Fruit fly (Drosophila melanogaster) whole organism, embryonic: ENCODE data around the gene CG3014.
A peak's percentile ranks its signal among the peaks of the same experiment; 100 is the strongest.

Source experiments
- Asciz ChIP-seq: fragments of 200-800 bp; sonication (Bioruptor generic); optimal IDR thresholded peaks from 2 replicates; lab custom pipeline; 2017; ENCODE audit warnings: missing biosample characterization, mild to moderate bottlenecking, missing genetic modification characterization, missing genetic modification reagents
- Awh ChIP-seq: fragments of 200-800 bp; sonication (Bioruptor generic); IDR thresholded peaks from 2 replicates; pipeline ENCODE4, ENCODE4 v1.3.6; 2022; ENCODE audit warnings: missing biosample characterization, missing genetic modification characterization
- BEAF-32 ChIP-seq: fragments of 200-800 bp; sonication (Bioruptor generic); optimal IDR thresholded peaks from 3 replicates; lab custom pipeline; 2017; ENCODE audit warnings: missing biosample characterization, missing genetic modification characterization, mild to moderate bottlenecking, moderate library complexity, missing genetic modification reagents
- Bteb2 ChIP-seq: fragments of 200-800 bp; sonication (Bioruptor generic); optimal IDR thresholded peaks from 2 replicates; lab custom pipeline; 2016; ENCODE audit warnings: missing biosample characterization, missing genetic modification characterization
- CG10654 ChIP-seq: fragments of 200-800 bp; sonication (Bioruptor generic); optimal IDR thresholded peaks from 2 replicates; lab custom pipeline; 2016; ENCODE audit warnings: missing biosample characterization, missing genetic modification characterization
- CG11696 ChIP-seq: fragments of 200-800 bp; sonication (Bioruptor generic); IDR thresholded peaks from 2 replicates; pipeline ENCODE4 v1.3.6; 2022; ENCODE audit warnings: missing biosample characterization, missing genetic modification characterization
- CG11723 ChIP-seq: fragments of 200-800 bp; sonication (Bioruptor generic); optimal IDR thresholded peaks from 2 replicates; lab custom pipeline; 2017; ENCODE audit warnings: missing biosample characterization, mild to moderate bottlenecking, missing genetic modification characterization
- CG12219 ChIP-seq: fragments of 200-800 bp; sonication (Bioruptor generic); optimal IDR thresholded peaks from 3 replicates; lab custom pipeline; 2018; ENCODE audit warnings: missing biosample characterization, mild to moderate bottlenecking, missing genetic modification characterization
- CG13424 ChIP-seq: fragments of 200-800 bp; sonication (Bioruptor generic); optimal IDR thresholded peaks from 2 replicates; lab custom pipeline; 2019; ENCODE audit warnings: missing biosample characterization, mild to moderate bottlenecking, missing genetic modification characterization, moderate library complexity
- CG15696 ChIP-seq: fragments of 200-800 bp; sonication (Bioruptor generic); optimal IDR thresholded peaks from 2 replicates; lab custom pipeline; 2019; ENCODE audit warnings: missing biosample characterization, mild to moderate bottlenecking, missing genetic modification characterization, moderate library complexity
- CG18262 ChIP-seq: fragments of 200-800 bp; optimal IDR thresholded peaks from 3 replicates; lab custom pipeline; 2019; ENCODE audit warnings: missing biosample characterization, mild to moderate bottlenecking, missing genetic modification characterization, moderate library complexity
- CG32532 ChIP-seq: fragments of 200-800 bp; sonication (Bioruptor generic); IDR thresholded peaks from 2 replicates; pipeline ENCODE4 v1.3.6; 2022; ENCODE audit warnings: missing biosample characterization, missing genetic modification characterization
- CG6254 ChIP-seq: fragments of 200-800 bp; sonication (Bioruptor generic); optimal IDR thresholded peaks from 3 replicates; lab custom pipeline; 2017; ENCODE audit warnings: mild to moderate bottlenecking, missing biosample characterization, missing genetic modification reagents, missing genetic modification characterization
- CG6683 ChIP-seq: fragments of 200-800 bp; sonication (Bioruptor generic); optimal IDR thresholded peaks from 2 replicates; lab custom pipeline; 2017; ENCODE audit warnings: missing biosample characterization, mild to moderate bottlenecking, missing genetic modification characterization, missing genetic modification reagents
- CG7839 ChIP-seq: fragments of 200-800 bp; sonication (Bioruptor generic); optimal IDR thresholded peaks from 3 replicates; lab custom pipeline; 2018; ENCODE audit warnings: missing biosample characterization, mild to moderate bottlenecking, missing genetic modification characterization, moderate library complexity
- CG8089 ChIP-seq: fragments of 200-800 bp; sonication (Bioruptor generic); optimal IDR thresholded peaks from 3 replicates; lab custom pipeline; 2016; ENCODE audit warnings: missing biosample characterization, missing genetic modification characterization
- CrebB ChIP-seq: fragments of 200-800 bp; sonication (Bioruptor generic); optimal IDR thresholded peaks from 3 replicates; lab custom pipeline; 2018; ENCODE audit warnings: missing biosample characterization, mild to moderate bottlenecking, missing genetic modification characterization
- Dad ChIP-seq: fragments of 200-800 bp; sonication (Bioruptor generic); optimal IDR thresholded peaks from 3 replicates; lab custom pipeline; 2016; ENCODE audit warnings: missing biosample characterization, missing genetic modification characterization
- Doc3 ChIP-seq: fragments of 200-800 bp; sonication (Bioruptor generic); IDR thresholded peaks from 3 replicates; pipeline ENCODE4 v1.3.6; 2022; ENCODE audit warnings: missing biosample characterization, missing genetic modification characterization; ENCODE audit not compliant: partially characterized antibody
- Gug ChIP-seq: fragments of 200-800 bp; sonication (Bioruptor generic); IDR thresholded peaks from 4 replicates; pipeline ENCODE4 v1.3.6; 2022; ENCODE audit warnings: missing biosample characterization, missing genetic modification characterization
- NC2β ChIP-seq: fragments of 200-800 bp; sonication (Bioruptor generic); optimal IDR thresholded peaks from 2 replicates; lab custom pipeline; 2016; ENCODE audit warnings: missing biosample characterization, missing genetic modification characterization
- NfI ChIP-seq: fragments of 200-800 bp; sonication (Bioruptor generic); optimal IDR thresholded peaks from 3 replicates; lab custom pipeline; 2018; ENCODE audit warnings: missing biosample characterization, mild to moderate bottlenecking, missing genetic modification characterization, moderate library complexity
- Oli ChIP-seq: fragments of 200-800 bp; sonication (Bioruptor generic); optimal IDR thresholded peaks from 2 replicates; lab custom pipeline; 2018; ENCODE audit warnings: missing biosample characterization, mild to moderate bottlenecking, missing genetic modification characterization, moderate library complexity
- PHDP ChIP-seq: fragments of 200-800 bp; sonication (Bioruptor generic); optimal IDR thresholded peaks from 3 replicates; lab custom pipeline; 2018; ENCODE audit warnings: missing biosample characterization, mild to moderate bottlenecking, missing genetic modification characterization, moderate library complexity
- Rx ChIP-seq: fragments of 200-800 bp; sonication (Bioruptor generic); IDR thresholded peaks from 2 replicates; pipeline ENCODE4 v1.3.6; 2022; ENCODE audit warnings: missing biosample characterization, missing genetic modification characterization
- Sox102F ChIP-seq: fragments of 200-800 bp; sonication (Bioruptor generic); optimal IDR thresholded peaks from 2 replicates; lab custom pipeline; 2018; ENCODE audit warnings: missing biosample characterization, mild to moderate bottlenecking, missing genetic modification characterization, moderate library complexity
- Sry-β ChIP-seq: fragments of 200-800 bp; sonication (Bioruptor generic); optimal IDR thresholded peaks from 2 replicates; lab custom pipeline; 2018; ENCODE audit warnings: missing biosample characterization, mild to moderate bottlenecking, missing genetic modification characterization, moderate library complexity
- Stat92E ChIP-seq, 3 experiments: fragments of >200 bp in 2 of 3; fragments of 200-800 bp in 1 of 3; sonication (Bioruptor generic) in 1 of 3; optimal IDR thresholded peaks; 2 replicates each; lab custom pipeline; 2017 to 2019; ENCODE audit warnings: missing biosample characterization in 3 of 3, missing genetic modification characterization in 3 of 3, mild to moderate bottlenecking in 1 of 3, moderate library complexity in 1 of 3
- az2 ChIP-seq: fragments of 200-800 bp; sonication (Bioruptor generic); optimal IDR thresholded peaks from 3 replicates; lab custom pipeline; 2016; ENCODE audit warnings: missing biosample characterization, missing genetic modification characterization
- caup ChIP-seq: fragments of 200-800 bp; sonication (Bioruptor generic); optimal IDR thresholded peaks from 3 replicates; lab custom pipeline; 2017; ENCODE audit warnings: missing biosample characterization, mild to moderate bottlenecking, missing genetic modification characterization, moderate library complexity; ENCODE audit not compliant: severe bottlenecking
- da ChIP-seq: fragments of 200-800 bp; sonication (Bioruptor generic); optimal IDR thresholded peaks from 2 replicates; lab custom pipeline; 2016; ENCODE audit warnings: missing biosample characterization, missing genetic modification characterization
- dimm ChIP-seq: fragments of 200-800 bp; sonication (Bioruptor generic); IDR thresholded peaks from 2 replicates; pipeline ENCODE4 v1.3.6; 2022; ENCODE audit warnings: missing biosample characterization, missing genetic modification characterization
- dm ChIP-seq: fragments of 200-800 bp; sonication (Bioruptor generic); optimal IDR thresholded peaks from 3 replicates; lab custom pipeline; 2016; ENCODE audit warnings: missing biosample characterization, missing genetic modification characterization
- dmrt99B ChIP-seq: fragments of 200-800 bp; sonication (Bioruptor generic); optimal IDR thresholded peaks from 2 replicates; lab custom pipeline; 2018; ENCODE audit warnings: missing biosample characterization, mild to moderate bottlenecking, missing genetic modification characterization, moderate library complexity
- ems ChIP-seq: fragments of 200-800 bp; sonication (Bioruptor generic); optimal IDR thresholded peaks from 3 replicates; lab custom pipeline; 2016; ENCODE audit warnings: missing biosample characterization, missing genetic modification characterization
- fd96Cb ChIP-seq: fragments of 200-800 bp; sonication (Bioruptor generic); optimal IDR thresholded peaks from 2 replicates; lab custom pipeline; 2018; ENCODE audit warnings: missing biosample characterization, mild to moderate bottlenecking, missing genetic modification characterization, moderate library complexity
- gem ChIP-seq: fragments of 200-800 bp; sonication (Bioruptor generic); optimal IDR thresholded peaks from 2 replicates; lab custom pipeline; 2019; ENCODE audit warnings: missing biosample characterization, mild to moderate bottlenecking, missing genetic modification characterization, moderate library complexity
- gfzf ChIP-seq: fragments of 200-800 bp; sonication (Bioruptor generic); optimal IDR thresholded peaks from 2 replicates; lab custom pipeline; 2016; ENCODE audit warnings: missing biosample characterization, mild to moderate bottlenecking, missing genetic modification characterization, moderate library complexity
- gro ChIP-seq: fragments of 200-800 bp; sonication (Bioruptor generic); optimal IDR thresholded peaks from 2 replicates; lab custom pipeline; 2016; ENCODE audit warnings: missing biosample characterization, missing genetic modification characterization
- hth ChIP-seq: fragments of >200 bp; optimal IDR thresholded peaks from 2 replicates; lab custom pipeline; 2017; ENCODE audit warnings: inconsistent platforms
- odd ChIP-seq: fragments of 200-800 bp; sonication (Bioruptor generic); optimal IDR thresholded peaks from 2 replicates; lab custom pipeline; 2017; ENCODE audit warnings: missing biosample characterization, mild to moderate bottlenecking, missing genetic modification characterization
- salm ChIP-seq: fragments of 200-800 bp; sonication (Bioruptor generic); optimal IDR thresholded peaks from 2 replicates; lab custom pipeline; 2018; ENCODE audit warnings: missing biosample characterization, mild to moderate bottlenecking, missing genetic modification characterization
- scrt ChIP-seq: fragments of 200-800 bp; sonication (Bioruptor generic); optimal IDR thresholded peaks from 2 replicates; lab custom pipeline; 2018; ENCODE audit warnings: missing biosample characterization, mild to moderate bottlenecking, missing genetic modification characterization, moderate library complexity
- sd ChIP-seq: fragments of 200-800 bp; sonication (Bioruptor generic); optimal IDR thresholded peaks from 3 replicates; lab custom pipeline; 2018; ENCODE audit warnings: missing biosample characterization, mild to moderate bottlenecking, missing genetic modification characterization, moderate library complexity
- sens ChIP-seq: fragments of 200-800 bp; sonication (Bioruptor generic); peaks from one replicate; lab custom pipeline; 2016; ENCODE audit warnings: missing biosample characterization, missing genetic modification characterization
- unc-4 ChIP-seq: fragments of 200-800 bp; sonication (Bioruptor generic); IDR thresholded peaks from 2 replicates; pipeline ENCODE4 v1.3.6; 2022; ENCODE audit warnings: missing biosample characterization, missing genetic modification characterization; ENCODE audit not compliant: partially characterized antibody
- usp ChIP-seq: fragments of >200 bp; optimal IDR thresholded peaks from 2 replicates; lab custom pipeline; 2017; ENCODE audit warnings: missing biosample characterization, missing genetic modification characterization
- vvl ChIP-seq: fragments of 200-800 bp; sonication (Bioruptor generic); IDR thresholded peaks from 2 replicates; pipeline ENCODE4 v1.3.6; 2022; ENCODE audit warnings: missing biosample characterization, missing genetic modification characterization
- z ChIP-seq: fragments of 200-800 bp; sonication (Bioruptor generic); IDR thresholded peaks from 3 replicates; pipeline ENCODE4 v1.3.6; 2022; ENCODE audit warnings: missing biosample characterization, missing genetic modification characterization
- zen2 ChIP-seq: fragments of 200-800 bp; sonication (Bioruptor generic); IDR thresholded peaks from 3 replicates; pipeline ENCODE4 v1.3.6; 2022; ENCODE audit warnings: missing biosample characterization, missing genetic modification characterization; ENCODE audit not compliant: partially characterized antibody

The CG3014 gene

dm6 chr3R:7779620-7780019 is 23.0 kb downstream of the CG3014 start (continued):
- no peak; the same call in 1 of the 2 replicates for TF ChIP-seq vvl (GFP tag; lab: Robert Waterston, UW)
- no peak for TF ChIP-seq Bteb2 (GFP tag; lab: Kevin White, UChicago)
- peak; percentile 47 for TF ChIP-seq CG13424 (tag; lab: Kevin White, UChicago)
- no peak for TF ChIP-seq scrt (GFP tag; lab: Kevin White, UChicago)
- TF ChIP-seq sens (GFP tag; lab: Kevin White, UChicago) = peak; percentile 59
- TF ChIP-seq da (GFP tag; lab: Kevin White, UChicago) = no peak
- no peak for TF ChIP-seq z (GFP tag; lab: Robert Waterston, UW)
- peak; percentile 11 for TF ChIP-seq CG15696 (tag; lab: Kevin White, UChicago)
- TF ChIP-seq Dad (GFP tag; lab: Kevin White, UChicago) = no peak
- TF ChIP-seq Stat92E (GFP tag; optimal IDR thresholded peaks at IDR 0.05; lab: Kevin White, UChicago) = no peak
- TF ChIP-seq sd (tag; lab: Kevin White, UChicago) = no peak
- no peak for TF ChIP-seq Doc3 (GFP tag; lab: Robert Waterston, UW)
- no peak for TF ChIP-seq NC2β
- TF ChIP-seq odd (GFP tag; lab: Kevin White, UChicago) = no peak
- peak; percentile 12; the same call in 1 of the 2 replicates for TF ChIP-seq Rx (GFP tag; lab: Robert Waterston, UW)
- peak; percentile 13 for TF ChIP-seq fd96Cb
- TF ChIP-seq CG6683 (GFP tag; lab: Kevin White, UChicago) = no peak
- peak; percentile 57 for TF ChIP-seq Asciz (GFP tag; lab: Kevin White, UChicago)
- TF ChIP-seq zen2 (GFP tag; lab: Robert Waterston, UW) = peak; percentile 16; the same call in 1 of the 3 replicates
- TF ChIP-seq dm (GFP tag; lab: Kevin White, UChicago) = no peak
- TF ChIP-seq CG11723 (GFP tag; lab: Kevin White, UChicago) = no peak
- TF ChIP-seq Awh (GFP tag; lab: Robert Waterston, UW) = peak; percentile 49; the same call in 1 of the 2 replicates
- TF ChIP-seq dmrt99B (tag; lab: Kevin White, UChicago) = peak; percentile 23
- peak; percentile 31 for TF ChIP-seq CG7839 (tag; lab: Kevin White, UChicago)
- TF ChIP-seq Gug (GFP tag; lab: Robert Waterston, UW) = no peak
- 0 out of 2 replicates have a peak, but pooled peaks have one; percentile 8 for TF ChIP-seq CG11696
- no peak for TF ChIP-seq usp (GFP tag; lab: Kevin White, UChicago)
- no peak for TF ChIP-seq PHDP (tag; lab: Kevin White, UChicago)
- TF ChIP-seq Sox102F (GFP tag; lab: Kevin White, UChicago) = peak; percentile 24
- TF ChIP-seq Oli (tag; lab: Kevin White, UChicago) = peak; percentile 42
- peak; percentile 43 for TF ChIP-seq CG6254 (GFP tag; lab: Kevin White, UChicago)
- no peak for TF ChIP-seq CG10654 (GFP tag; lab: Kevin White, UChicago)
- TF ChIP-seq CrebB (tag; lab: Kevin White, UChicago) = no peak
- no peak for TF ChIP-seq az2 (GFP tag; lab: Kevin White, UChicago)
- peak; percentile 64 for TF ChIP-seq NfI
- TF ChIP-seq hth (lab: Kevin White, UChicago) = no peak
- TF ChIP-seq caup (GFP tag; lab: Kevin White, UChicago) = no peak
- no peak for TF ChIP-seq unc-4 (GFP tag; lab: Robert Waterston, UW)
- no peak for TF ChIP-seq CG8089 (GFP tag; lab: Kevin White, UChicago)
- TF ChIP-seq CG12219 (GFP tag; lab: Kevin White, UChicago) = peak; percentile 45
- no peak for TF ChIP-seq gem (tag; lab: Kevin White, UChicago)
- no peak for TF ChIP-seq gro (GFP tag; lab: Kevin White, UChicago)
- TF ChIP-seq Sry-β (GFP tag; lab: Kevin White, UChicago) = no peak
- TF ChIP-seq salm (tag; lab: Kevin White, UChicago) = no peak
- peak; percentile 48; the same call in 1 of the 2 replicates for TF ChIP-seq CG32532 (GFP tag; lab: Robert Waterston, UW)
- no peak for TF ChIP-seq dimm (GFP tag; lab: Robert Waterston, UW)
- TF ChIP-seq gfzf = no peak
- TF ChIP-seq BEAF-32 (GFP tag; lab: Kevin White, UChicago) = no peak
- TF ChIP-seq CG18262 (tag; lab: Kevin White, UChicago) = no peak
- no peak for TF ChIP-seq ems (GFP tag; lab: Kevin White, UChicago)
